Worm (Caenorhabditis elegans): ENCODE results near the gene tth-1.

tth-1 gene

ce11 chrX:8390508-8390907 is 33.0 kb downstream of the tth-1 start:
- TF ChIP-seq hlh-15 (tag; optimal IDR thresholded peaks at IDR 0.05) (no peak), unc-55 (GFP tag; optimal IDR thresholded peaks at IDR 0.05) (peak; percentile 85)

- TF ChIP-seq lim-6 (tag; optimal IDR thresholded peaks at IDR 0.05) = peak; percentile 38
- TF ChIP-seq hlh-13 (GFP tag; optimal IDR thresholded peaks at IDR 0.05) = peak; percentile 50
- peak; percentile 71 for TF ChIP-seq dve-1 (tag; optimal IDR thresholded peaks at IDR 0.05)
- peak; percentile 74 for TF ChIP-seq nhr-232 (tag; optimal IDR thresholded peaks at IDR 0.05)
- peak; percentile 65; the same call in 1 of the 2 replicates for TF ChIP-seq sox-2 (GFP tag; IDR thresholded peaks at IDR 0.05)
- TF ChIP-seq ceh-18 (tag; optimal IDR thresholded peaks at IDR 0.05) = peak; percentile 60
- TF ChIP-seq F13H6.1 (tag; optimal IDR thresholded peaks at IDR 0.05) = no peak
- TF ChIP-seq ceh-9 (tag; optimal IDR thresholded peaks at IDR 0.05) = no peak
- TF ChIP-seq ceh-24 (tag; optimal IDR thresholded peaks at IDR 0.05) = peak; percentile 34
- peak; percentile 54 for TF ChIP-seq ceh-6 (GFP tag; optimal IDR thresholded peaks at IDR 0.05)
- peak; percentile 64 for TF ChIP-seq fax-1 (tag; optimal IDR thresholded peaks at IDR 0.05)
- peak; percentile 52 for TF ChIP-seq sox-4 (tag; optimal IDR thresholded peaks at IDR 0.05)
- peak; percentile 53 for TF ChIP-seq nfya-1 (tag; optimal IDR thresholded peaks at IDR 0.05)
- peak; percentile 63 for TF ChIP-seq ceh-31 (tag; optimal IDR thresholded peaks at IDR 0.05)
- peak; percentile 31 for TF ChIP-seq Y22D7AL.16 (tag; optimal IDR thresholded peaks at IDR 0.05)
- TF ChIP-seq fkh-10 (GFP tag; optimal IDR thresholded peaks at IDR 0.05) = no peak
- TF ChIP-seq T23F11.4 (GFP tag; optimal IDR thresholded peaks at IDR 0.05) = peak; percentile 46
- TF ChIP-seq ref-2 (tag; optimal IDR thresholded peaks at IDR 0.05) = peak; percentile 70
- TF ChIP-seq hlh-8 (tag; optimal IDR thresholded peaks at IDR 0.05) = peak; percentile 62
- peak; percentile 62 for TF ChIP-seq gmeb-2 (tag; optimal IDR thresholded peaks at IDR 0.05)
- TF ChIP-seq dmd-4 (tag; optimal IDR thresholded peaks at IDR 0.05; ENCODE audit: borderline replicate concordance) = no peak
- TF ChIP-seq odd-2 (tag; optimal IDR thresholded peaks at IDR 0.05) = no peak
- peak; percentile 70 for TF ChIP-seq C08G9.2 (tag; optimal IDR thresholded peaks at IDR 0.05)
- peak; percentile 72 for TF ChIP-seq ceh-34 (tag; optimal IDR thresholded peaks at IDR 0.05)
- TF ChIP-seq pros-1 (tag; optimal IDR thresholded peaks at IDR 0.05) = no peak
- peak; percentile 22 for TF ChIP-seq hlh-30 (tag; optimal IDR thresholded peaks at IDR 0.05; ENCODE audit: insufficient read depth)
- TF ChIP-seq elt-4 (tag; optimal IDR thresholded peaks at IDR 0.05) = no peak
- peak; percentile 67 for TF ChIP-seq unc-86 (tag; optimal IDR thresholded peaks at IDR 0.05)
- peak; percentile 33 for TF ChIP-seq K02D7.2 (tag; optimal IDR thresholded peaks at IDR 0.05)
- TF ChIP-seq pha-4 (tag; optimal IDR thresholded peaks at IDR 0.05) = no peak
- peak; percentile 42 for TF ChIP-seq rnt-1 (tag; optimal IDR thresholded peaks at IDR 0.05)
- no peak for TF ChIP-seq ceh-45 (GFP tag; IDR thresholded peaks at IDR 0.05)
- TF ChIP-seq che-1 (tag; optimal IDR thresholded peaks at IDR 0.05) = peak; percentile 77
- TF ChIP-seq hlh-6 (tag; optimal IDR thresholded peaks at IDR 0.05) = peak; percentile 62
- peak; percentile 67 for TF ChIP-seq lin-11 (tag; optimal IDR thresholded peaks at IDR 0.05)
- no peak for TF ChIP-seq tbx-7 (tag; optimal IDR thresholded peaks at IDR 0.05)
- peak; percentile 56 for TF ChIP-seq zip-5 (tag; optimal IDR thresholded peaks at IDR 0.05)
- TF ChIP-seq ceh-30 (tag; optimal IDR thresholded peaks at IDR 0.05) = no peak
- TF ChIP-seq eyg-1 (tag; optimal IDR thresholded peaks at IDR 0.05) = peak; percentile 53
- peak; percentile 77 for TF ChIP-seq syd-9 (tag; optimal IDR thresholded peaks at IDR 0.05)
- peak; percentile 15 for TF ChIP-seq ceh-48 (tag; optimal IDR thresholded peaks at IDR 0.05)
- peak; percentile 57 for TF ChIP-seq madf-2 (tag; optimal IDR thresholded peaks at IDR 0.05)
- TF ChIP-seq ets-4 (tag; optimal IDR thresholded peaks at IDR 0.05) = no peak
- peak; percentile 71 for TF ChIP-seq ztf-16 (tag; optimal IDR thresholded peaks at IDR 0.05)
- peak; percentile 44 for TF ChIP-seq ceh-22 (tag; optimal IDR thresholded peaks at IDR 0.05)
- TF ChIP-seq unc-42 (tag; optimal IDR thresholded peaks at IDR 0.05) = peak; percentile 39
- TF ChIP-seq unc-55 (GFP tag; optimal IDR thresholded peaks at IDR 0.05) = no peak
- peak; percentile 25 for TF ChIP-seq npax-4 (tag; optimal IDR thresholded peaks at IDR 0.05)
- no peak for TF ChIP-seq pag-3 (tag; optimal IDR thresholded peaks at IDR 0.05; ENCODE audit: borderline replicate concordance)
Observed at ce11 chrX:8386068-8386851, 37.3 kb downstream of the tth-1 start.

All from whole organism, late embryonic.